Worm (Caenorhabditis elegans): ENCODE data around the gene noca-2.

- TF ChIP-seq unc-39 (tag; optimal IDR thresholded peaks at IDR 0.05) (no peak), nhr-10 (tag; optimal IDR thresholded peaks at IDR 0.05) (no peak), skn-1 (tag; optimal IDR thresholded peaks at IDR 0.05) (no peak), ztf-4 (tag; optimal IDR thresholded peaks at IDR 0.05) (no peak), nhr-237 (tag; optimal IDR thresholded peaks at IDR 0.05) (no peak), ceh-82 (tag; optimal IDR thresholded peaks at IDR 0.05) (no peak), sem-4 (tag; optimal IDR thresholded peaks at IDR 0.05) (peak; percentile 40), lsy-2 (tag; optimal IDR thresholded peaks at IDR 0.05) (no peak), fos-1 (tag; optimal IDR thresholded peaks at IDR 0.05) (no peak), elt-3 (tag; optimal IDR thresholded peaks at IDR 0.05) (no peak), unc-62 (GFP tag; optimal IDR thresholded peaks at IDR 0.05) (no peak)
Measured at ce11 chrX:11665522-11666017, 1.4 kb upstream of the noca-2 start.

All from whole organism, L2 larva.